Fruit fly (Drosophila melanogaster) whole organism, embryonic: ENCODE results near the gene Dmtn.

ENCODE experiments used
- CG18599 ChIP-seq: fragments of 200-800 bp; sonication (Bioruptor generic); optimal IDR thresholded peaks from 3 replicates; lab custom pipeline; 2017; ENCODE audit warnings: missing biosample characterization, missing genetic modification characterization, mild to moderate bottlenecking, moderate library complexity, missing genetic modification reagents
- CG6813 ChIP-seq: fragments of 200-800 bp; sonication (Bioruptor generic); optimal IDR thresholded peaks from 2 replicates; lab custom pipeline; 2017; ENCODE audit warnings: missing biosample characterization, missing genetic modification characterization, mild to moderate bottlenecking, moderate library complexity, missing genetic modification reagents
- CG9437 ChIP-seq: fragments of 200-800 bp; sonication (Bioruptor generic); optimal IDR thresholded peaks from 2 replicates; lab custom pipeline; 2018; ENCODE audit warnings: missing biosample characterization, mild to moderate bottlenecking, missing genetic modification characterization
- CHES-1-like ChIP-seq: fragments of 200-800 bp; sonication (Bioruptor generic); optimal IDR thresholded peaks from 2 replicates; lab custom pipeline; 2016; ENCODE audit warnings: missing biosample characterization, missing genetic modification characterization
- Side ChIP-seq: fragments of 200-800 bp; sonication (Bioruptor generic); optimal IDR thresholded peaks from 2 replicates; lab custom pipeline; 2016; ENCODE audit warnings: missing biosample characterization, missing genetic modification characterization
- fd96Cb ChIP-seq: fragments of 200-800 bp; sonication (Bioruptor generic); optimal IDR thresholded peaks from 2 replicates; lab custom pipeline; 2018; ENCODE audit warnings: missing biosample characterization, mild to moderate bottlenecking, missing genetic modification characterization, moderate library complexity
- zfh1 ChIP-seq: fragments of 200-800 bp; sonication (Bioruptor generic); IDR thresholded peaks from 3 replicates; pipeline ENCODE4 v1.3.6; 2022; ENCODE audit warnings: missing biosample characterization, missing genetic modification characterization

- TF ChIP-seq CG6813 (GFP tag; lab: Kevin White, UChicago) (no peak), Side (GFP tag; lab: Kevin White, UChicago) (no peak), CG18599 (GFP tag; lab: Kevin White, UChicago) (no peak), fd96Cb (tag; lab: Kevin White, UChicago) (no peak), CG9437 (GFP tag; lab: Kevin White, UChicago) (no peak), CHES-1-like (GFP tag; lab: Kevin White, UChicago) (peak; percentile 42), zfh1 (GFP tag; lab: Robert Waterston, UW) (no peak)
Measured at dm6 chr3R:6382733-6383465, 22.8 kb downstream of the Dmtn start, which contains the start of gene gzl.
